Fruit fly (Drosophila melanogaster) whole organism, embryonic: ENCODE data around the gene Hip14.

Experiments used
- ATbp ChIP-seq: fragments of 200-800 bp; sonication (Bioruptor generic); optimal IDR thresholded peaks from 2 replicates; lab custom pipeline; 2017; ENCODE audit warnings: missing biosample characterization, mild to moderate bottlenecking, missing genetic modification characterization, missing genetic modification reagents
- Bgb ChIP-seq: fragments of 200-800 bp; sonication (Bioruptor generic); IDR thresholded peaks from 2 replicates; pipeline ENCODE4 v1.3.6; 2022; ENCODE audit warnings: missing biosample characterization, missing genetic modification characterization; ENCODE audit not compliant: partially characterized antibody
- CG10366 ChIP-seq: fragments of 200-800 bp; sonication (Bioruptor generic); IDR thresholded peaks from 2 replicates; pipeline ENCODE4 v1.3.6; 2022; ENCODE audit warnings: missing biosample characterization, missing genetic modification characterization
- CG10654 ChIP-seq: fragments of 200-800 bp; sonication (Bioruptor generic); optimal IDR thresholded peaks from 2 replicates; lab custom pipeline; 2016; ENCODE audit warnings: missing biosample characterization, missing genetic modification characterization
- CG10959 ChIP-seq: fragments of 200-800 bp; sonication (Bioruptor generic); IDR thresholded peaks from 2 replicates; pipeline ENCODE4 v1.3.6; 2022; ENCODE audit warnings: missing biosample characterization, missing genetic modification characterization
- CG10979 ChIP-seq: fragments of 200-800 bp; sonication (Bioruptor generic); optimal IDR thresholded peaks from 2 replicates; lab custom pipeline; 2018; ENCODE audit warnings: missing biosample characterization, mild to moderate bottlenecking, missing genetic modification characterization, moderate library complexity
- CG12744 ChIP-seq: fragments of 200-800 bp; sonication (Bioruptor generic); optimal IDR thresholded peaks from 2 replicates; lab custom pipeline; 2016; ENCODE audit warnings: missing biosample characterization, missing genetic modification characterization
- CG13123 ChIP-seq: fragments of 200-800 bp; sonication (Bioruptor generic); optimal IDR thresholded peaks from 2 replicates; lab custom pipeline; 2016; ENCODE audit warnings: missing biosample characterization, missing genetic modification characterization
- CG13894 ChIP-seq: fragments of 200-800 bp; sonication (Bioruptor generic); optimal IDR thresholded peaks from 3 replicates; lab custom pipeline; 2018; ENCODE audit warnings: missing biosample characterization, mild to moderate bottlenecking, missing genetic modification characterization, moderate library complexity
- CG15601 ChIP-seq: fragments of 200-800 bp; sonication (Bioruptor generic); optimal IDR thresholded peaks from 3 replicates; lab custom pipeline; 2019; ENCODE audit warnings: missing biosample characterization, mild to moderate bottlenecking, missing genetic modification characterization, moderate library complexity
- CG17359 ChIP-seq: fragments of 200-800 bp; sonication (Bioruptor generic); optimal IDR thresholded peaks from 3 replicates; lab custom pipeline; 2018; ENCODE audit warnings: missing biosample characterization, mild to moderate bottlenecking, missing genetic modification characterization, moderate library complexity
- CG17361 ChIP-seq: fragments of 200-800 bp; sonication (Bioruptor generic); IDR thresholded peaks from 3 replicates; pipeline ENCODE4 v1.3.6; 2022; ENCODE audit warnings: missing biosample characterization, missing genetic modification characterization
- CG1792 ChIP-seq: fragments of 200-800 bp; sonication (Bioruptor generic); optimal IDR thresholded peaks from 2 replicates; lab custom pipeline; 2016; ENCODE audit warnings: missing biosample characterization, missing genetic modification characterization
- CG1832 ChIP-seq: fragments of 200-800 bp; sonication (Bioruptor generic); optimal IDR thresholded peaks from 2 replicates; lab custom pipeline; 2017; ENCODE audit warnings: missing biosample characterization, mild to moderate bottlenecking, missing genetic modification characterization, inconsistent platforms
- CG2199 ChIP-seq: fragments of 200-800 bp; sonication (Bioruptor generic); IDR thresholded peaks from 3 replicates; pipeline ENCODE4 v1.3.6; 2022; ENCODE audit warnings: missing biosample characterization, missing genetic modification characterization
- CG3838 ChIP-seq: fragments of 200-800 bp; sonication (Bioruptor generic); optimal IDR thresholded peaks from 3 replicates; lab custom pipeline; 2016; ENCODE audit warnings: missing biosample characterization, missing genetic modification characterization
- CG4730 ChIP-seq: fragments of 200-800 bp; sonication (Bioruptor generic); IDR thresholded peaks from 2 replicates; pipeline ENCODE4 v1.3.6; 2022; ENCODE audit warnings: missing biosample characterization, missing genetic modification characterization
- CG4854 ChIP-seq: fragments of 200-800 bp; sonication (Bioruptor generic); optimal IDR thresholded peaks from 2 replicates; lab custom pipeline; 2016; ENCODE audit warnings: missing biosample characterization, missing genetic modification characterization, inconsistent platforms
- CG7556 ChIP-seq: fragments of 200-800 bp; sonication (Bioruptor generic); optimal IDR thresholded peaks from 2 replicates; lab custom pipeline; 2017; ENCODE audit warnings: missing biosample characterization, mild to moderate bottlenecking, missing genetic modification characterization
- CG7839 ChIP-seq: fragments of 200-800 bp; sonication (Bioruptor generic); optimal IDR thresholded peaks from 3 replicates; lab custom pipeline; 2018; ENCODE audit warnings: missing biosample characterization, mild to moderate bottlenecking, missing genetic modification characterization, moderate library complexity
- CG8944 ChIP-seq: fragments of 200-800 bp; sonication (Bioruptor generic); optimal IDR thresholded peaks from 3 replicates; lab custom pipeline; 2016; ENCODE audit warnings: missing biosample characterization, missing genetic modification characterization
- CG9727 ChIP-seq: fragments of 200-800 bp; sonication (Bioruptor generic); optimal IDR thresholded peaks from 3 replicates; lab custom pipeline; 2017; ENCODE audit warnings: missing biosample characterization, mild to moderate bottlenecking, missing genetic modification characterization
- CrebB ChIP-seq: fragments of 200-800 bp; sonication (Bioruptor generic); optimal IDR thresholded peaks from 3 replicates; lab custom pipeline; 2018; ENCODE audit warnings: missing biosample characterization, mild to moderate bottlenecking, missing genetic modification characterization
- Dbx ChIP-seq: fragments of 200-800 bp; sonication (Bioruptor generic); IDR thresholded peaks from 3 replicates; pipeline ENCODE4 v1.3.6; 2022; ENCODE audit warnings: missing biosample characterization, missing genetic modification characterization
- Dek ChIP-seq: fragments of 200-800 bp; sonication (Bioruptor generic); optimal IDR thresholded peaks from 3 replicates; lab custom pipeline; 2019; ENCODE audit warnings: missing biosample characterization, mild to moderate bottlenecking, missing genetic modification characterization, moderate library complexity
- Doc2 ChIP-seq: fragments of 200-800 bp; sonication (Bioruptor generic); IDR thresholded peaks from 2 replicates; pipeline ENCODE4 v1.3.6; 2022; ENCODE audit warnings: missing biosample characterization, missing genetic modification characterization
- Dref ChIP-seq: fragments of 200-800 bp; sonication (Bioruptor generic); IDR thresholded peaks from 2 replicates; pipeline ENCODE4 v1.3.6; 2022; ENCODE audit warnings: missing biosample characterization, missing genetic modification characterization
- Elba2 ChIP-seq: fragments of 200-800 bp; sonication (Bioruptor generic); optimal IDR thresholded peaks from 3 replicates; lab custom pipeline; 2016; ENCODE audit warnings: missing biosample characterization, missing genetic modification characterization
- Ets65A ChIP-seq: fragments of 200-800 bp; sonication (Bioruptor generic); peaks from one replicate; lab custom pipeline; 2016; ENCODE audit warnings: missing biosample characterization, missing genetic modification characterization
- Hr78 ChIP-seq, 2 experiments: fragments of 200-800 bp in 1 of 2; fragments of >200 bp in 1 of 2; sonication (Bioruptor generic) in 1 of 2; optimal IDR thresholded peaks; 2 replicates each; lab custom pipeline; 2017 to 2019; ENCODE audit warnings: missing biosample characterization in 2 of 2, missing genetic modification characterization in 2 of 2, mild to moderate bottlenecking in 1 of 2, moderate library complexity in 1 of 2
- MBD-R2 ChIP-seq: fragments of 200-800 bp; sonication (Bioruptor generic); IDR thresholded peaks from 2 replicates; pipeline ENCODE4 v1.3.6; 2022; ENCODE audit warnings: missing biosample characterization, missing genetic modification characterization
- PHDP ChIP-seq: fragments of 200-800 bp; sonication (Bioruptor generic); optimal IDR thresholded peaks from 3 replicates; lab custom pipeline; 2018; ENCODE audit warnings: missing biosample characterization, mild to moderate bottlenecking, missing genetic modification characterization, moderate library complexity
- Sox100B ChIP-seq: fragments of 200-800 bp; sonication (Bioruptor generic); optimal IDR thresholded peaks from 3 replicates; lab custom pipeline; 2018; ENCODE audit warnings: missing biosample characterization, mild to moderate bottlenecking, missing genetic modification characterization
- TFAM ChIP-seq: fragments of 200-800 bp; sonication (Bioruptor generic); optimal IDR thresholded peaks from 2 replicates; lab custom pipeline; 2017; ENCODE audit warnings: missing biosample characterization, missing genetic modification characterization, inconsistent platforms
- bab2 ChIP-seq: fragments of 200-800 bp; sonication (Bioruptor generic); optimal IDR thresholded peaks from 2 replicates; lab custom pipeline; 2016; ENCODE audit warnings: missing biosample characterization, missing genetic modification characterization
- cato ChIP-seq: fragments of 200-800 bp; sonication (Bioruptor generic); optimal IDR thresholded peaks from 2 replicates; lab custom pipeline; 2016; ENCODE audit warnings: missing biosample characterization, missing genetic modification characterization, borderline replicate concordance
- corto ChIP-seq: fragments of 200-800 bp; sonication (Bioruptor generic); optimal IDR thresholded peaks from 2 replicates; lab custom pipeline; 2016; ENCODE audit warnings: missing biosample characterization, mild to moderate bottlenecking, missing genetic modification characterization, moderate library complexity
- crc ChIP-seq: fragments of 200-800 bp; sonication (Bioruptor generic); optimal IDR thresholded peaks from 2 replicates; lab custom pipeline; 2016; ENCODE audit warnings: missing biosample characterization, missing genetic modification characterization
- grn ChIP-seq: fragments of 200-800 bp; sonication (Bioruptor generic); optimal IDR thresholded peaks from 3 replicates; lab custom pipeline; 2017; ENCODE audit warnings: missing biosample characterization, missing genetic modification characterization
- h ChIP-seq: fragments of >200 bp; optimal IDR thresholded peaks from 2 replicates; lab custom pipeline; 2017
- inv ChIP-seq: fragments of 200-800 bp; sonication (Bioruptor generic); IDR thresholded peaks from 2 replicates; pipeline ENCODE4 v1.3.6; 2022; ENCODE audit warnings: missing biosample characterization, missing genetic modification characterization; ENCODE audit not compliant: partially characterized antibody
- kah ChIP-seq: fragments of 200-800 bp; sonication (Bioruptor generic); optimal IDR thresholded peaks from 2 replicates; lab custom pipeline; 2018; ENCODE audit warnings: missing biosample characterization, mild to moderate bottlenecking, missing genetic modification characterization
- lilli ChIP-seq: fragments of 200-800 bp; sonication (Bioruptor generic); optimal IDR thresholded peaks from 3 replicates; lab custom pipeline; 2016; ENCODE audit warnings: missing biosample characterization, missing genetic modification characterization
- lola ChIP-seq, 3 experiments: fragments of >200 bp in 2 of 3; fragments of 200-800 bp in 1 of 3; sonication (Bioruptor generic) in 1 of 3; optimal IDR thresholded peaks; 2 replicates each; lab custom pipeline; 2017 to 2019; ENCODE audit warnings: missing biosample characterization in 3 of 3, missing genetic modification characterization in 3 of 3, mild to moderate bottlenecking in 1 of 3, moderate library complexity in 1 of 3
- oc ChIP-seq: fragments of 200-800 bp; sonication (Bioruptor generic); optimal IDR thresholded peaks from 2 replicates; lab custom pipeline; 2018; ENCODE audit warnings: missing biosample characterization, mild to moderate bottlenecking, missing genetic modification characterization, moderate library complexity
- ranshi ChIP-seq: fragments of 200-800 bp; sonication (Bioruptor generic); IDR thresholded peaks from 2 replicates; pipeline ENCODE4 v1.3.6; 2022; ENCODE audit warnings: missing biosample characterization, missing genetic modification characterization
- sc ChIP-seq, 3 experiments: fragments of >200 bp in 2 of 3; fragments of 200-800 bp in 1 of 3; sonication (Bioruptor generic) in 1 of 3; optimal IDR thresholded peaks; 2 replicates in 2 of 3; 3 replicates in 1 of 3; lab custom pipeline; 2017; ENCODE audit warnings: mild to moderate bottlenecking in 1 of 3, missing biosample characterization in 1 of 3, missing genetic modification characterization in 1 of 3, missing genetic modification reagents in 1 of 3
- scrt ChIP-seq: fragments of 200-800 bp; sonication (Bioruptor generic); optimal IDR thresholded peaks from 2 replicates; lab custom pipeline; 2018; ENCODE audit warnings: missing biosample characterization, mild to moderate bottlenecking, missing genetic modification characterization, moderate library complexity
- slbo ChIP-seq: fragments of 200-800 bp; sonication (Bioruptor generic); IDR thresholded peaks from 2 replicates; pipeline ENCODE4 v1.3.6; 2022; ENCODE audit warnings: missing biosample characterization, missing genetic modification characterization
- vnd ChIP-seq: fragments of 200-800 bp; sonication (Bioruptor generic); IDR thresholded peaks from 3 replicates; pipeline ENCODE4 v1.3.6; 2022; ENCODE audit warnings: missing biosample characterization, missing genetic modification characterization; ENCODE audit not compliant: partially characterized antibody

Hip14 gene

DNA sequence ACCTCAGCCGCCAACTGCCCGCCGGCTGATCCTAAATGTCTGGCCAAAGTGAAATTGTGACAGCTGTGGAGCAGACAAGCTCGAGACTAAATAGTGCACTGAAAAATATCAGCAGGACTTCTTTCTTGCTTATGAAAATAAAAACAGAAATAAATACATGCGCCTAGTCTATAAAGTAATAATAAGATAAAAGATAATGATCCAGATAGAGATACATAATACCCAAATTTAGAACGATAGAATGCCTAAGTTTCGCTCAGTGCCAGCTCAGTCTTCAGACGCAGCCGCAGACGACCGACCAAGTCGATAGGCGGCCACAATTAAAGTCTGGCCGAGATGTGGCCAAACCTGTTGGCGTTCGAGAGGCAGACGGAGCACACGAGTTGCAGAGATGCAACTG is 47.2 kb upstream of the Hip14 start (continued):
- TF ChIP-seq lola (GFP tag; optimal IDR thresholded peaks at IDR 0.05; lab: Kevin White, UChicago) (no peak), slbo (peak; percentile 70), CG2199 (GFP tag; lab: Robert Waterston, UW) (no peak), Elba2 (GFP tag; lab: Kevin White, UChicago) (no peak), CG1792 (peak; percentile 19), CG10959 (GFP tag; lab: Robert Waterston, UW) (peak; percentile 32; the same call in 1 of the 2 replicates), ranshi (GFP tag; lab: Robert Waterston, UW) (peak; percentile 68), Hr78 (GFP tag; optimal IDR thresholded peaks at IDR 0.05; lab: Kevin White, UChicago) (no peak), CG3838 (GFP tag; lab: Kevin White, UChicago) (no peak), CG8944 (GFP tag; lab: Kevin White, UChicago) (peak; percentile 39), CG4854 (no peak), Dbx (GFP tag; lab: Robert Waterston, UW) (no peak), CG10366 (GFP tag; lab: Robert Waterston, UW) (peak; percentile 65), PHDP (tag; lab: Kevin White, UChicago) (peak; percentile 67), Bgb (GFP tag; lab: Robert Waterston, UW) (no peak), CG4730 (GFP tag; lab: Robert Waterston, UW) (peak; percentile 36; the same call in 1 of the 2 replicates), grn (GFP tag; lab: Kevin White, UChicago) (no peak), CG1832 (GFP tag; lab: Kevin White, UChicago) (no peak), scrt (no peak), CG13894 (tag; lab: Kevin White, UChicago) (no peak), Doc2 (GFP tag; lab: Robert Waterston, UW) (no peak), ATbp (peak; percentile 72), CG7839 (peak; percentile 72), CG9727 (GFP tag; lab: Kevin White, UChicago) (peak; percentile 15), cato (GFP tag; lab: Kevin White, UChicago) (peak; percentile 31), CG12744 (GFP tag; lab: Kevin White, UChicago) (no peak), CG15601 (tag; lab: Kevin White, UChicago) (peak; percentile 47), CG10979 (no peak), CG13123 (GFP tag; lab: Kevin White, UChicago) (peak; percentile 1), oc (tag; lab: Kevin White, UChicago) (peak; percentile 78), kah (GFP tag; lab: Kevin White, UChicago) (no peak), CG7556 (GFP tag; lab: Kevin White, UChicago) (peak; percentile 16), Dek (tag; lab: Kevin White, UChicago) (no peak), TFAM (no peak), h (no peak), CG17361 (GFP tag; lab: Robert Waterston, UW) (peak; percentile 74), corto (peak; percentile 47), inv (GFP tag; lab: Robert Waterston, UW) (no peak), CrebB (tag; lab: Kevin White, UChicago) (no peak), bab2 (GFP tag; lab: Kevin White, UChicago) (peak; percentile 33), Sox100B (GFP tag; lab: Kevin White, UChicago) (peak; percentile 77), crc (GFP tag; lab: Kevin White, UChicago) (no peak), sc (optimal IDR thresholded peaks at IDR 0.05; lab: Kevin White, UChicago) (no peak), sc (GFP tag; optimal IDR thresholded peaks at IDR 0.05; lab: Kevin White, UChicago) (peak; percentile 65), MBD-R2 (GFP tag; lab: Robert Waterston, UW) (no peak), CG10654 (GFP tag; lab: Kevin White, UChicago) (no peak), vnd (GFP tag; lab: Robert Waterston, UW) (no peak), Ets65A (GFP tag; lab: Kevin White, UChicago) (peak; percentile 94), Dref (GFP tag; lab: Robert Waterston, UW) (no peak), CG17359 (peak; percentile 90), lilli (GFP tag; lab: Kevin White, UChicago) (peak; percentile 44)
